Fruit fly (Drosophila melanogaster): ENCODE measurements around the gene mRpL49.

- TF ChIP-seq CG8478 (optimal IDR thresholded peaks at IDR 0.05), result no peak
- no peak for TF ChIP-seq psq (optimal IDR thresholded peaks at IDR 0.05)
- no peak for TF ChIP-seq EcR (GFP tag; optimal IDR thresholded peaks at IDR 0.05)
- no peak for TF ChIP-seq pan (optimal IDR thresholded peaks at IDR 0.05)
- no peak for TF ChIP-seq usp (GFP tag; optimal IDR thresholded peaks at IDR 0.05)
- no peak for TF ChIP-seq Dll (optimal IDR thresholded peaks at IDR 0.05)
Measured at dm6 chrX:12890166-12890825, 16.6 kb upstream of the mRpL49 start.
